Fruit fly (Drosophila melanogaster): ENCODE results near the gene CG15172.

CG15172 gene

DNA sequence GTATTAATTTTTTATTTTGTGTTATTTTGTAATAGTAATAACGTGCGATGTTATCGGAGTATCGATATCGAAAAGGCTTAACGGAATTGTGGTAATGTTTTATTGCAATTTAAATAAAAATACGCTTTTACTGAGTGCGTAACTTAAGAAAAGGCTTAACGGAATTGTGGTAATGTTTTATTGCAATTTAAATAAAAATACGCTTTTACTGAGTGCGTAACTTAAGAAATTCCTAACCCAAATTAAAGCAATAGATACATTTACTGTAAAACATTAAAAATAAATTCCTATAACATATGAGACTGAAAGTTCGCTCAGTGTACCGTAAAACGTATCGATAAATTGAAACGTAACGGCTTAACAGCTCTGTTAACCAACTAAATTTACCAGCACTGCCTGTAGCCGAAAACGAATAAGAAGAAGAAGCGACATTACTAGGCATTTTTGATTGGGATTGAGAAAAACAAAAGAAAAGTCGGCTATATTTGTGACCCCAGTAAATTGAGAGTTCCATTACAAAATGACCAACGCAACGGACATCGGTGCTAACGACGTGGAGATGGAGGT is 29.4 kb downstream of the CG15172 start, which contains the start of gene Rpn3 (continued):
- TF ChIP-seq CG4404 (GFP tag; IDR thresholded peaks at IDR 0.05) = peak; percentile 60
- no peak for TF ChIP-seq CG4360 (GFP tag; IDR thresholded peaks at IDR 0.05)
- TF ChIP-seq Hr78 (GFP tag; optimal IDR thresholded peaks at IDR 0.05) = no peak
- peak; percentile 80 for TF ChIP-seq fu2 (GFP tag; optimal IDR thresholded peaks at IDR 0.05)
- no peak for TF ChIP-seq Hmx (GFP tag; optimal IDR thresholded peaks at IDR 0.05)
- TF ChIP-seq CG6854 (GFP tag; optimal IDR thresholded peaks at IDR 0.05) = peak; percentile 33
- TF ChIP-seq CoRest (tag; optimal IDR thresholded peaks at IDR 0.05) = peak; percentile 81
- peak; percentile 74 for TF ChIP-seq Mad (GFP tag; optimal IDR thresholded peaks at IDR 0.05)
- TF ChIP-seq sna (GFP tag; IDR thresholded peaks at IDR 0.05; ENCODE audit: partially characterized antibody) = peak; percentile 68; the same call in 1 of the 2 replicates
- peak; percentile 75 for TF ChIP-seq Fer1 (GFP tag; optimal IDR thresholded peaks at IDR 0.05)
- TF ChIP-seq dimm (GFP tag; IDR thresholded peaks at IDR 0.05) = peak; percentile 49; the same call in 1 of the 2 replicates
- peak; percentile 88 for TF ChIP-seq lab (GFP tag; optimal IDR thresholded peaks at IDR 0.05)
- no peak for TF ChIP-seq pita (GFP tag; optimal IDR thresholded peaks at IDR 0.05)
- TF ChIP-seq pros (GFP tag; optimal IDR thresholded peaks at IDR 0.05) = no peak
- TF ChIP-seq Hand (GFP tag; optimal IDR thresholded peaks at IDR 0.05) = peak; percentile 15
- peak; percentile 38 for TF ChIP-seq Usf (GFP tag; optimal IDR thresholded peaks at IDR 0.05)
- TF ChIP-seq CG1603 (tag; optimal IDR thresholded peaks at IDR 0.05) = peak; percentile 77
- peak; percentile 73 for TF ChIP-seq CG8089 (GFP tag; optimal IDR thresholded peaks at IDR 0.05)
- peak; percentile 75 for TF ChIP-seq tx (GFP tag; optimal IDR thresholded peaks at IDR 0.05)
- peak; percentile 83 for TF ChIP-seq CG2678 (tag; optimal IDR thresholded peaks at IDR 0.05)
- 0 out of 3 replicates have a peak, but pooled peaks have one; percentile 34 for TF ChIP-seq CG11560 (tag; IDR thresholded peaks at IDR 0.05)
- TF ChIP-seq CG12155 (GFP tag; optimal IDR thresholded peaks at IDR 0.05) = peak; percentile 84
- TF ChIP-seq chif (GFP tag; optimal IDR thresholded peaks at IDR 0.05) = peak; percentile 75 to 85
- TF ChIP-seq CG5953 (GFP tag; IDR thresholded peaks at IDR 0.05) = peak; percentile 85
- TF ChIP-seq ttk (GFP tag; IDR thresholded peaks at IDR 0.05) = peak; percentile 64
- TF ChIP-seq Hr51 (GFP tag; optimal IDR thresholded peaks at IDR 0.05) = peak; percentile 74 to 82
- TF ChIP-seq CG11695 (GFP tag; IDR thresholded peaks at IDR 0.05) = peak; percentile 86
- peak; percentile 71 for TF ChIP-seq trh (GFP tag; optimal IDR thresholded peaks at IDR 0.05)
- peak; percentile 58 for TF ChIP-seq oc (tag; optimal IDR thresholded peaks at IDR 0.05)
- TF ChIP-seq CG33557 (GFP tag; optimal IDR thresholded peaks at IDR 0.05) = peak; percentile 42
- TF ChIP-seq Sin3A (optimal IDR thresholded peaks at IDR 0.05) = no peak
- TF ChIP-seq CG33213 (GFP tag; optimal IDR thresholded peaks at IDR 0.05) = peak; percentile 61
- TF ChIP-seq sd (tag; optimal IDR thresholded peaks at IDR 0.05) = no peak
- peak; percentile 89 for TF ChIP-seq Max (GFP tag; optimal IDR thresholded peaks at IDR 0.05)
- TF ChIP-seq CG31441 (GFP tag; IDR thresholded peaks at IDR 0.05) = peak; percentile 88
- TF ChIP-seq vfl (GFP tag; optimal IDR thresholded peaks at IDR 0.05) = peak; percentile 84
- peak; percentile 73 for TF ChIP-seq slp2 (GFP tag; optimal IDR thresholded peaks at IDR 0.05)
- peak; percentile 84 for TF ChIP-seq sisA (GFP tag; IDR thresholded peaks at IDR 0.05)
- TF ChIP-seq bbx (GFP tag; IDR thresholded peaks at IDR 0.05; ENCODE audit: partially characterized antibody) = peak; percentile 54; the same call in 1 of the 2 replicates
- TF ChIP-seq CG13624 (GFP tag; optimal IDR thresholded peaks at IDR 0.05) = peak; percentile 79
- TF ChIP-seq CG3995 (GFP tag; optimal IDR thresholded peaks at IDR 0.05) = peak; percentile 41
- TF ChIP-seq CG18764 (GFP tag; optimal IDR thresholded peaks at IDR 0.05) = peak; percentile 82
- TF ChIP-seq Dip2 (GFP tag; IDR thresholded peaks at IDR 0.05) = no peak
- TF ChIP-seq dati (GFP tag; IDR thresholded peaks at IDR 0.05) = peak; percentile 65
- TF ChIP-seq toy (GFP tag; IDR thresholded peaks at IDR 0.05) = 0 out of 2 replicates have a peak, but pooled peaks have one; percentile 23
- TF ChIP-seq dysf (GFP tag; IDR thresholded peaks at IDR 0.05) = peak; percentile 84
- no peak for TF ChIP-seq odd (GFP tag; optimal IDR thresholded peaks at IDR 0.05)
- TF ChIP-seq Ets97D (GFP tag; optimal IDR thresholded peaks at IDR 0.05) = peak; percentile 77
- TF ChIP-seq eyg (GFP tag; optimal IDR thresholded peaks at IDR 0.05) = peak; percentile 55
- TF ChIP-seq CG10462 (GFP tag; optimal IDR thresholded peaks at IDR 0.05) = peak; percentile 79
